Fruit fly (Drosophila melanogaster): ENCODE data around the gene RhoGAP1A.
A peak's percentile ranks its signal among the peaks of the same experiment; 100 is the strongest.

RhoGAP1A gene

dm6 chrX:130555-130954 lies 3.3 kb downstream of the RhoGAP1A start:
- TF ChIP-seq sv (GFP tag; optimal IDR thresholded peaks at IDR 0.05): no peak
- no peak for TF ChIP-seq ey (GFP tag; optimal IDR thresholded peaks at IDR 0.05)
- TF ChIP-seq dl (GFP tag; optimal IDR thresholded peaks at IDR 0.05; ENCODE audit: insufficient read depth in 1 of 2, partially characterized antibody in 2 of 2): no peak
- TF ChIP-seq brk (GFP tag; optimal IDR thresholded peaks at IDR 0.05): no peak
- no peak for TF ChIP-seq Hnf4 (GFP tag; optimal IDR thresholded peaks at IDR 0.05)
- no peak for TF ChIP-seq N (GFP tag; optimal IDR thresholded peaks at IDR 0.05)
- no peak for TF ChIP-seq OdsH (GFP tag; optimal IDR thresholded peaks at IDR 0.05)
- no peak for TF ChIP-seq Vsx2 (GFP tag; optimal IDR thresholded peaks at IDR 0.05; ENCODE audit: partially characterized antibody)
- no peak for TF ChIP-seq rgr (GFP tag; optimal IDR thresholded peaks at IDR 0.05)
- no peak for TF ChIP-seq Abd-B (GFP tag; optimal IDR thresholded peaks at IDR 0.05)
- no peak for TF ChIP-seq Mio (GFP tag; optimal IDR thresholded peaks at IDR 0.05)
- TF ChIP-seq tai (GFP tag; optimal IDR thresholded peaks at IDR 0.05): no peak
- no peak for TF ChIP-seq fru (GFP tag; optimal IDR thresholded peaks at IDR 0.05)
- no peak for TF ChIP-seq usp (GFP tag; optimal IDR thresholded peaks at IDR 0.05)
- TF ChIP-seq Hr78 (GFP tag; optimal IDR thresholded peaks at IDR 0.05): no peak
- TF ChIP-seq br (GFP tag; optimal IDR thresholded peaks at IDR 0.05): no peak
- TF ChIP-seq GATAd (GFP tag; optimal IDR thresholded peaks at IDR 0.05): no peak
- no peak for TF ChIP-seq Sp1 (GFP tag; optimal IDR thresholded peaks at IDR 0.05)
- no peak for TF ChIP-seq Hr83 (GFP tag; optimal IDR thresholded peaks at IDR 0.05; ENCODE audit: poor library complexity, severe bottlenecking)
- no peak for TF ChIP-seq CrebA (GFP tag; optimal IDR thresholded peaks at IDR 0.05; ENCODE audit: borderline replicate concordance)

dm6 chrX:140018-140417 lies 12.8 kb downstream of the RhoGAP1A start, which contains the start of gene tyn:
tyn (plus strand) TSS chrX:140318.
- no peak for TF ChIP-seq Abd-B (GFP tag; optimal IDR thresholded peaks at IDR 0.05)
- no peak for TF ChIP-seq GATAd (GFP tag; optimal IDR thresholded peaks at IDR 0.05)
- TF ChIP-seq Myc (optimal IDR thresholded peaks at IDR 0.05): no peak
- no peak for TF ChIP-seq dl (GFP tag; optimal IDR thresholded peaks at IDR 0.05; ENCODE audit: insufficient read depth in 1 of 2, partially characterized antibody in 2 of 2)
- no peak for TF ChIP-seq HLH106 (tag; optimal IDR thresholded peaks at IDR 0.05)
- no peak for TF ChIP-seq CG32264 (GFP tag; optimal IDR thresholded peaks at IDR 0.05)
- no peak for TF ChIP-seq OdsH (GFP tag; optimal IDR thresholded peaks at IDR 0.05)
- TF ChIP-seq rgr (GFP tag; optimal IDR thresholded peaks at IDR 0.05): no peak
- TF ChIP-seq lola (GFP tag; optimal IDR thresholded peaks at IDR 0.05): no peak
- no peak for TF ChIP-seq h (GFP tag; optimal IDR thresholded peaks at IDR 0.05)
- no peak for TF ChIP-seq dsf (GFP tag; optimal IDR thresholded peaks at IDR 0.05; ENCODE audit: borderline replicate concordance)

dm6 chrX:141961-142360 lies 14.7 kb downstream of the RhoGAP1A start:
- no peak for TF ChIP-seq ey (GFP tag; optimal IDR thresholded peaks at IDR 0.05)
- TF ChIP-seq br (GFP tag; optimal IDR thresholded peaks at IDR 0.05): no peak
- no peak for TF ChIP-seq sv (GFP tag; optimal IDR thresholded peaks at IDR 0.05)
- peak; percentile 43 for TF ChIP-seq Myc (optimal IDR thresholded peaks at IDR 0.05)
- peak; percentile 47 for TF ChIP-seq sage (GFP tag; optimal IDR thresholded peaks at IDR 0.05)
- peak; percentile 10 for TF ChIP-seq fru (GFP tag; optimal IDR thresholded peaks at IDR 0.05)
- TF ChIP-seq tai (GFP tag; optimal IDR thresholded peaks at IDR 0.05): peak; percentile 10
- TF ChIP-seq brk (GFP tag; optimal IDR thresholded peaks at IDR 0.05): peak; percentile 44

dm6 chrX:145081-145480 lies 17.8 kb downstream of the RhoGAP1A start:
- no peak for TF ChIP-seq br (GFP tag; optimal IDR thresholded peaks at IDR 0.05)
- TF ChIP-seq Hr78 (GFP tag; optimal IDR thresholded peaks at IDR 0.05): no peak
- TF ChIP-seq jim (GFP tag; optimal IDR thresholded peaks at IDR 0.05): no peak
- TF ChIP-seq lola (GFP tag; optimal IDR thresholded peaks at IDR 0.05): no peak
- no peak for TF ChIP-seq sage (GFP tag; optimal IDR thresholded peaks at IDR 0.05)
- no peak for TF ChIP-seq Jra (GFP tag; optimal IDR thresholded peaks at IDR 0.05)
- TF ChIP-seq Hr83 (GFP tag; optimal IDR thresholded peaks at IDR 0.05; ENCODE audit: poor library complexity, severe bottlenecking): no peak
- no peak for TF ChIP-seq Dif (GFP tag; optimal IDR thresholded peaks at IDR 0.05; ENCODE audit: partially characterized antibody)
- no peak for TF ChIP-seq CG32264 (GFP tag; optimal IDR thresholded peaks at IDR 0.05)
- no peak for TF ChIP-seq CG9705 (GFP tag; optimal IDR thresholded peaks at IDR 0.05)
- TF ChIP-seq N (GFP tag; optimal IDR thresholded peaks at IDR 0.05): no peak
- no peak for TF ChIP-seq h (GFP tag; optimal IDR thresholded peaks at IDR 0.05)
- no peak for TF ChIP-seq foxo (GFP tag; optimal IDR thresholded peaks at IDR 0.05)
- TF ChIP-seq GATAd (GFP tag; optimal IDR thresholded peaks at IDR 0.05): no peak
- TF ChIP-seq Vsx2 (GFP tag; optimal IDR thresholded peaks at IDR 0.05; ENCODE audit: partially characterized antibody): no peak
- no peak for TF ChIP-seq Rel (GFP tag; optimal IDR thresholded peaks at IDR 0.05)
- no peak for TF ChIP-seq Rel (tag; optimal IDR thresholded peaks at IDR 0.05)
